Fruit fly (Drosophila melanogaster) whole organism, embryonic: ENCODE results near the gene CG45218.

Source experiments
- CG10321 ChIP-seq: fragments of 200-800 bp; sonication (Bioruptor generic); IDR thresholded peaks from 2 replicates; pipeline ENCODE4 v1.3.6; 2022; ENCODE audit warnings: missing biosample characterization, missing genetic modification characterization
- CG10543 ChIP-seq: fragments of 200-800 bp; sonication (Bioruptor generic); optimal IDR thresholded peaks from 3 replicates; lab custom pipeline; 2017; ENCODE audit warnings: missing biosample characterization, mild to moderate bottlenecking, missing genetic modification characterization, moderate library complexity
- CG10979 ChIP-seq: fragments of 200-800 bp; sonication (Bioruptor generic); optimal IDR thresholded peaks from 2 replicates; lab custom pipeline; 2018; ENCODE audit warnings: missing biosample characterization, mild to moderate bottlenecking, missing genetic modification characterization, moderate library complexity
- CG11560 ChIP-seq: fragments of 200-800 bp; sonication (Bioruptor generic); IDR thresholded peaks from 3 replicates; pipeline ENCODE4 v1.3.6; 2022; ENCODE audit warnings: missing biosample characterization, missing genetic modification characterization
- CG11696 ChIP-seq: fragments of 200-800 bp; sonication (Bioruptor generic); IDR thresholded peaks from 2 replicates; pipeline ENCODE4 v1.3.6; 2022; ENCODE audit warnings: missing biosample characterization, missing genetic modification characterization
- CG13287 ChIP-seq: fragments of 200-800 bp; sonication (Bioruptor generic); IDR thresholded peaks from 2 replicates; pipeline ENCODE4 v1.3.6; 2022; ENCODE audit warnings: missing biosample characterization, missing genetic modification characterization; ENCODE audit not compliant: partially characterized antibody
- CG15479 ChIP-seq: fragments of 200-800 bp; sonication (Bioruptor generic); optimal IDR thresholded peaks from 3 replicates; lab custom pipeline; 2019; ENCODE audit warnings: missing biosample characterization, mild to moderate bottlenecking, missing genetic modification characterization, moderate library complexity
- CG16813 ChIP-seq: fragments of 200-800 bp; sonication (Bioruptor generic); IDR thresholded peaks from 3 replicates; pipeline ENCODE4 v1.3.6; 2022; ENCODE audit warnings: missing biosample characterization, missing genetic modification characterization; ENCODE audit not compliant: partially characterized antibody
- CG17328 ChIP-seq: fragments of 200-800 bp; sonication (Bioruptor generic); IDR thresholded peaks from 2 replicates; pipeline ENCODE4 v1.3.6; 2022; ENCODE audit warnings: missing biosample characterization, missing genetic modification characterization
- CG18619 ChIP-seq: fragments of 200-800 bp; sonication (Bioruptor generic); optimal IDR thresholded peaks from 3 replicates; lab custom pipeline; 2017; ENCODE audit warnings: missing biosample characterization, mild to moderate bottlenecking, missing genetic modification characterization
- CG30020 ChIP-seq: fragments of 200-800 bp; optimal IDR thresholded peaks from 2 replicates; lab custom pipeline; 2019; ENCODE audit warnings: missing biosample characterization, mild to moderate bottlenecking, missing genetic modification characterization, moderate library complexity
- CG32532 ChIP-seq: fragments of 200-800 bp; sonication (Bioruptor generic); IDR thresholded peaks from 2 replicates; pipeline ENCODE4 v1.3.6; 2022; ENCODE audit warnings: missing biosample characterization, missing genetic modification characterization
- CG34376 ChIP-seq: fragments of 200-800 bp; sonication (Bioruptor generic); optimal IDR thresholded peaks from 2 replicates; lab custom pipeline; 2018; ENCODE audit warnings: missing biosample characterization, mild to moderate bottlenecking, missing genetic modification characterization
- CG3726 ChIP-seq: fragments of 200-800 bp; sonication (Bioruptor generic); IDR thresholded peaks from 3 replicates; pipeline ENCODE4, ENCODE4 v1.3.6; 2022; ENCODE audit warnings: missing biosample characterization, missing genetic modification characterization
- CG42726 ChIP-seq: fragments of 200-800 bp; sonication (Bioruptor generic); IDR thresholded peaks from 2 replicates; pipeline ENCODE4 v1.3.6; 2022; ENCODE audit warnings: missing biosample characterization, missing genetic modification characterization; ENCODE audit not compliant: partially characterized antibody
- CoRest ChIP-seq: fragments of 200-800 bp; sonication (Bioruptor generic); optimal IDR thresholded peaks from 3 replicates; lab custom pipeline; 2018; ENCODE audit warnings: missing biosample characterization, mild to moderate bottlenecking, missing genetic modification characterization, moderate library complexity
- D19B ChIP-seq: fragments of 200-800 bp; sonication (Bioruptor generic); optimal IDR thresholded peaks from 2 replicates; lab custom pipeline; 2017; ENCODE audit warnings: missing biosample characterization, mild to moderate bottlenecking, missing genetic modification characterization
- Dbx ChIP-seq: fragments of 200-800 bp; sonication (Bioruptor generic); IDR thresholded peaks from 3 replicates; pipeline ENCODE4 v1.3.6; 2022; ENCODE audit warnings: missing biosample characterization, missing genetic modification characterization
- E2f1 ChIP-seq: fragments of 200-800 bp; sonication (Bioruptor generic); IDR thresholded peaks from 2 replicates; pipeline ENCODE4 v1.3.6; 2022; ENCODE audit warnings: missing biosample characterization, missing genetic modification characterization
- Fer1 ChIP-seq: fragments of 200-800 bp; sonication (Bioruptor generic); optimal IDR thresholded peaks from 2 replicates; lab custom pipeline; 2017; ENCODE audit warnings: missing biosample characterization, mild to moderate bottlenecking, missing genetic modification characterization
- GATAe ChIP-seq: fragments of 200-800 bp; sonication (Bioruptor generic); conservative IDR thresholded peaks from 2 replicates; pipeline ENCODE4 v1.3.6; 2022; ENCODE audit warnings: missing biosample characterization, missing genetic modification characterization
- HLH4C ChIP-seq: fragments of 200-800 bp; sonication (Bioruptor generic); IDR thresholded peaks from 3 replicates; pipeline ENCODE4 v1.3.6; 2022; ENCODE audit warnings: missing biosample characterization, missing genetic modification characterization; ENCODE audit not compliant: partially characterized antibody
- Hr39 ChIP-seq: fragments of >200 bp; optimal IDR thresholded peaks from 2 replicates; lab custom pipeline; 2017
- Med ChIP-seq: fragments of 200-800 bp; sonication (Bioruptor generic); peaks from one replicate; lab custom pipeline; 2016; ENCODE audit warnings: missing biosample characterization, missing genetic modification characterization, mild to moderate bottlenecking, inconsistent platforms, moderate library complexity
- Myb ChIP-seq: fragments of 200-800 bp; sonication (Bioruptor generic); optimal IDR thresholded peaks from 2 replicates; lab custom pipeline; 2016; ENCODE audit warnings: missing biosample characterization, missing genetic modification characterization
- Opbp ChIP-seq: fragments of 200-800 bp; sonication (Bioruptor generic); IDR thresholded peaks from 3 replicates; pipeline ENCODE4 v1.3.6; 2022; ENCODE audit warnings: missing biosample characterization, missing genetic modification characterization; ENCODE audit not compliant: partially characterized antibody
- Sox102F ChIP-seq: fragments of 200-800 bp; sonication (Bioruptor generic); optimal IDR thresholded peaks from 2 replicates; lab custom pipeline; 2018; ENCODE audit warnings: missing biosample characterization, mild to moderate bottlenecking, missing genetic modification characterization, moderate library complexity
- Trl ChIP-seq, 3 experiments: fragments of >200 bp in 2 of 3; fragments of 200-800 bp in 1 of 3; sonication (Bioruptor generic) in 1 of 3; optimal IDR thresholded peaks; 2 replicates in 1 of 3; 3 replicates in 2 of 3; lab custom pipeline; 2016 to 2017; ENCODE audit warnings: missing biosample characterization in 1 of 3, missing genetic modification characterization in 1 of 3
- az2 ChIP-seq: fragments of 200-800 bp; sonication (Bioruptor generic); optimal IDR thresholded peaks from 3 replicates; lab custom pipeline; 2016; ENCODE audit warnings: missing biosample characterization, missing genetic modification characterization
- bbx ChIP-seq: fragments of 200-800 bp; sonication (Bioruptor generic); IDR thresholded peaks from 2 replicates; pipeline ENCODE4 v1.3.6; 2022; ENCODE audit warnings: missing biosample characterization, missing genetic modification characterization; ENCODE audit not compliant: partially characterized antibody
- chinmo ChIP-seq: fragments of 200-800 bp; sonication (Bioruptor generic); IDR thresholded peaks from 4 replicates; pipeline ENCODE4 v1.3.6; 2022; ENCODE audit warnings: missing biosample characterization, missing genetic modification characterization; ENCODE audit not compliant: partially characterized antibody
- corto ChIP-seq: fragments of 200-800 bp; sonication (Bioruptor generic); optimal IDR thresholded peaks from 2 replicates; lab custom pipeline; 2016; ENCODE audit warnings: missing biosample characterization, mild to moderate bottlenecking, missing genetic modification characterization, moderate library complexity
- cwo ChIP-seq: fragments of 200-800 bp; sonication (Bioruptor generic); optimal IDR thresholded peaks from 3 replicates; lab custom pipeline; 2017; ENCODE audit warnings: missing biosample characterization, missing genetic modification characterization, mild to moderate bottlenecking, moderate library complexity, missing genetic modification reagents
- dati ChIP-seq: fragments of 200-800 bp; sonication (Bioruptor generic); IDR thresholded peaks from 2 replicates; pipeline ENCODE4 v1.3.6; 2022; ENCODE audit warnings: missing biosample characterization, missing genetic modification characterization
- dysf ChIP-seq: fragments of 200-800 bp; sonication (Bioruptor generic); IDR thresholded peaks from 3 replicates; pipeline ENCODE4 v1.3.6; 2022; ENCODE audit warnings: missing biosample characterization, missing genetic modification characterization
- eve ChIP-seq, 2 experiments: fragments of >200 bp; optimal IDR thresholded peaks; 2 replicates each; lab custom pipeline; 2017; ENCODE audit warnings: missing biosample characterization in 2 of 2, missing genetic modification characterization in 2 of 2
- exex ChIP-seq: fragments of 200-800 bp; sonication (Bioruptor generic); optimal IDR thresholded peaks from 4 replicates; lab custom pipeline; 2018; ENCODE audit warnings: missing biosample characterization, mild to moderate bottlenecking, missing genetic modification characterization, moderate library complexity
- ftz-f1 ChIP-seq: fragments of 200-800 bp; sonication (Bioruptor generic); optimal IDR thresholded peaks from 2 replicates; lab custom pipeline; 2016; ENCODE audit warnings: missing biosample characterization, missing genetic modification characterization
- grn ChIP-seq: fragments of 200-800 bp; sonication (Bioruptor generic); optimal IDR thresholded peaks from 3 replicates; lab custom pipeline; 2017; ENCODE audit warnings: missing biosample characterization, missing genetic modification characterization
- gt ChIP-seq: fragments of 200-800 bp; sonication (Bioruptor generic); IDR thresholded peaks from 2 replicates; pipeline ENCODE4 v1.3.6; 2022; ENCODE audit warnings: missing biosample characterization, missing genetic modification characterization
- lab ChIP-seq: fragments of 200-800 bp; sonication (Bioruptor generic); optimal IDR thresholded peaks from 3 replicates; lab custom pipeline; 2017; ENCODE audit warnings: missing biosample characterization, missing genetic modification characterization, mild to moderate bottlenecking, moderate library complexity, missing genetic modification reagents
- mirr ChIP-seq: fragments of 200-800 bp; sonication (Bioruptor generic); optimal IDR thresholded peaks from 3 replicates; lab custom pipeline; 2018; ENCODE audit warnings: missing biosample characterization, mild to moderate bottlenecking, missing genetic modification characterization
- oc ChIP-seq: fragments of 200-800 bp; sonication (Bioruptor generic); optimal IDR thresholded peaks from 2 replicates; lab custom pipeline; 2018; ENCODE audit warnings: missing biosample characterization, mild to moderate bottlenecking, missing genetic modification characterization, moderate library complexity
- sens ChIP-seq: fragments of 200-800 bp; sonication (Bioruptor generic); peaks from one replicate; lab custom pipeline; 2016; ENCODE audit warnings: missing biosample characterization, missing genetic modification characterization
- stwl ChIP-seq: fragments of 200-800 bp; sonication (Bioruptor generic); optimal IDR thresholded peaks from 3 replicates; lab custom pipeline; 2018; ENCODE audit warnings: missing biosample characterization, mild to moderate bottlenecking, missing genetic modification characterization, moderate library complexity
- sug ChIP-seq: fragments of 200-800 bp; optimal IDR thresholded peaks from 2 replicates; lab custom pipeline; 2019; ENCODE audit warnings: missing biosample characterization, mild to moderate bottlenecking, missing genetic modification characterization, moderate library complexity
- vvl ChIP-seq: fragments of 200-800 bp; sonication (Bioruptor generic); IDR thresholded peaks from 2 replicates; pipeline ENCODE4 v1.3.6; 2022; ENCODE audit warnings: missing biosample characterization, missing genetic modification characterization
- wdn ChIP-seq: fragments of 200-800 bp; sonication (Bioruptor generic); IDR thresholded peaks from 2 replicates; pipeline ENCODE4 v1.3.6; 2022; ENCODE audit warnings: missing biosample characterization, missing genetic modification characterization

CG45218 gene

DNA sequence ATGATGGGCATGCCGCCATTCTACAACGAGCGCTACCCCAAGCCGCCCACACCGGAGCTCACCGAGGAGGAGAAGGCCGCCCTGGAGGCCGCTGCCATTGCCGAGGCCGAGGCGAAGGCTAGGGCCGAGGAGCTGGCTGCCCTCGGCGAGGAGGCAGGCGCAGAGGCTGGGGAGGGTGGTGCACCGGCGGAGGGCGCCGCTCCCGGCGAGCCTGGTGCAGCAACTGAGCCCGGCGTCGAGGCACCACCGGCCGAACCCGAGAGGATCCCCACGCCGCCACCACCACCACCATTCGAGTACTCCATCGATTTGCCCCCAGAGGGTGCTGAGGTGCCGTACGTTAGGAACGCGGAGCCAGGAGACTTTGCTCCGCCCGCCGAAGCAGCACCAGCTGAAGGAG, 14.6 kb upstream of the CG45218 start:
- TF ChIP-seq corto (no peak), Opbp (no peak), az2 (GFP tag; lab: Kevin White, UChicago) (no peak), CG17328 (GFP tag; lab: Robert Waterston, UW) (peak; percentile 37; the same call in 1 of the 2 replicates), Hr39 (lab: Kevin White, UChicago) (peak; percentile 16), dati (GFP tag; lab: Robert Waterston, UW) (no peak), CoRest (tag; lab: Kevin White, UChicago) (no peak), CG42726 (GFP tag; lab: Robert Waterston, UW) (peak; percentile 23; the same call in 1 of the 2 replicates), bbx (0 out of 2 replicates have a peak, but pooled peaks have one; percentile 6), oc (tag; lab: Kevin White, UChicago) (no peak), CG10543 (GFP tag; lab: Kevin White, UChicago) (peak; percentile 6), ftz-f1 (GFP tag; lab: Kevin White, UChicago) (peak; percentile 56), CG3726 (no peak), sens (GFP tag; lab: Kevin White, UChicago) (peak; percentile 22), CG11560 (tag; lab: Robert Waterston, UW) (0 out of 3 replicates have a peak, but pooled peaks have one; percentile 35), CG16813 (0 out of 3 replicates have a peak, but pooled peaks have one; percentile 24), Dbx (GFP tag; lab: Robert Waterston, UW) (0 out of 3 replicates have a peak, but pooled peaks have one; percentile 6), vvl (GFP tag; lab: Robert Waterston, UW) (0 out of 2 replicates have a peak, but pooled peaks have one; percentile 12), dysf (GFP tag; lab: Robert Waterston, UW) (0 out of 3 replicates have a peak, but pooled peaks have one; percentile 9)
- TF ChIP-seq, all 482 proteins: peak for 12

DNA sequence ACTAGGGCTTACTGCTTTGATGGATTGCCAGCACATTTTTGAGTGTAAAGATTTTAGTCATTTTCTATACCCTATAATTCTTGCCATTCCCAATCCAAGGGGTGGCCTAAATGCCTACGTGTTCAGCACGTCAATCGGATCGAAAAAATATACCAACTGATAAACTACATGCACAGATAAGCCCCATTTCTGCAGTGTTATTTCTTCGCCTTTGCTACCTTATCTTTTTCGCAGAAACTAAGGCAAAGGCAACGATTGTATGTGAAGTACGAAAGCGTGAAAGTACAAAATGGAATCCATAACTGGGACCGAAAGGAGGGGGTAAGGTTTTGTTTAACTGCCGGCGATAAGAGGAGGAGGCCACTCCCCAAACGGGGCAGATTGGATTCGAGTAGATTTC, 7.3 kb upstream of the CG45218 start:
- TF ChIP-seq grn (GFP tag; lab: Kevin White, UChicago) (peak; percentile 27), Sox102F (GFP tag; lab: Kevin White, UChicago) (no peak), Med (GFP tag; lab: Kevin White, UChicago) (peak; percentile 64), exex (tag; lab: Kevin White, UChicago) (peak; percentile 67), Fer1 (GFP tag; lab: Kevin White, UChicago) (peak; percentile 13), CG11696 (GFP tag; lab: Robert Waterston, UW) (no peak), CG30020 (tag; lab: Kevin White, UChicago) (no peak), Trl (optimal IDR thresholded peaks at IDR 0.05; lab: Kevin White, UChicago) (no peak), Trl (GFP tag; optimal IDR thresholded peaks at IDR 0.05; lab: Kevin White, UChicago) (no peak), CG18619 (GFP tag; lab: Kevin White, UChicago) (no peak), gt (no peak), CG32532 (GFP tag; lab: Robert Waterston, UW) (peak; percentile 5; the same call in 1 of the 2 replicates), stwl (tag; lab: Kevin White, UChicago) (no peak), D19B (GFP tag; lab: Kevin White, UChicago) (peak; percentile 17), CG10979 (no peak), CG10321 (no peak), eve (GFP tag; optimal IDR thresholded peaks at IDR 0.05; lab: Kevin White, UChicago) (peak in 1 of 2 experiments; percentile 2), mirr (GFP tag; lab: Kevin White, UChicago) (peak; percentile 15), wdn (0 out of 2 replicates have a peak, but pooled peaks have one; percentile 8), Myb (no peak), lab (GFP tag; lab: Kevin White, UChicago) (peak; percentile 46), sug (tag; lab: Kevin White, UChicago) (peak; percentile 70), CG13287 (0 out of 2 replicates have a peak, but pooled peaks have one; percentile 14), GATAe (GFP tag; lab: Robert Waterston, UW) (peak; percentile 42; the same call in 1 of the 2 replicates), cwo (GFP tag; lab: Kevin White, UChicago) (peak; percentile 12), HLH4C (GFP tag; lab: Robert Waterston, UW) (no peak), chinmo (GFP tag; lab: Robert Waterston, UW) (peak; percentile 87; the same call in 3 of the 4 replicates), E2f1 (GFP tag; lab: Robert Waterston, UW) (no peak), CG34376 (peak; percentile 44), CG15479 (GFP tag; lab: Kevin White, UChicago) (no peak)
